Worm (Caenorhabditis elegans) whole organism, late embryonic: ENCODE measurements around the gene Y41D4B.17.
A peak's percentile ranks its signal among the peaks of the same experiment; 100 is the strongest.

Source experiments
- C08G9.2 ChIP-seq: sonication (generic microtip); optimal IDR thresholded peaks from 2 replicates; lab custom pipeline; 2016; ENCODE audit warnings: mild to moderate bottlenecking, missing genetic modification characterization, moderate library complexity, missing compliant biosample characterization
- T23F11.4 ChIP-seq: fragments of 200-800 bp; sonication (Bioruptor generic); optimal IDR thresholded peaks from 2 replicates; lab custom pipeline; 2018; ENCODE audit warnings: mild to moderate bottlenecking, missing genetic modification characterization, missing compliant biosample characterization
- hlh-30 ChIP-seq: sonication (generic microtip); optimal IDR thresholded peaks from 2 replicates; lab custom pipeline; 2017; ENCODE audit warnings: antibody characterized with exemption, missing genetic modification characterization, missing compliant biosample characterization; ENCODE audit not compliant: insufficient read depth
- nfya-1 ChIP-seq: sonication (generic microtip); optimal IDR thresholded peaks from 2 replicates; lab custom pipeline; 2017; ENCODE audit warnings: missing genetic modification characterization, mild to moderate bottlenecking, missing compliant biosample characterization, antibody characterized with exemption, moderate library complexity
- pha-4 ChIP-seq: fragments of 150-350 bp; optimal IDR thresholded peaks from 2 replicates; lab custom pipeline; 2018; ENCODE audit warnings: missing biosample characterization, missing genetic modification reagents, missing genetic modification characterization
- tbx-2 ChIP-seq: sonication (generic microtip); optimal IDR thresholded peaks from 2 replicates; lab custom pipeline; 2016; ENCODE audit warnings: missing genetic modification characterization, missing compliant biosample characterization

DNA sequence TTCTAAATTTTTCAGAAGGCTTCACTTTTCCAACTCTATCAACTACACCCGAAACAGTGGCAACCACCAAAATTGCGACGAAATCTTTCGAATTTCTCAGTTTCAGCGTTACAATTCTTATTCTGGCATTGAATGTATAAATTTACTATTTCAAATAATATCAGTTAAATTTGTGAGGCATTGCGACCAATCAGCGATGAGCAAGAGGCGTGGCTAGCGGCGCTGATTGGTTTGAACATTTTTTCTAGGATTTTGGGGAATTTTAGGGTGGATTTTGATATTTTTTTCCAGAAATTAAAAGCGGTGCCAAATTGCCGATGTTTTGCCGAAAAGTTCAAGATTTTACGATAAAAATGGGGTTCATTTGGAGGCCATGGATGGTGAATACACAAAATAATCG is 7.7 kb downstream of the Y41D4B.17 start:
- TF ChIP-seq nfya-1 (peak; percentile 96), pha-4 (tag; lab: Kevin White, UChicago) (no peak), tbx-2 (no peak), C08G9.2 (no peak), hlh-30 (tag; lab: Kevin White, UChicago) (no peak), T23F11.4 (GFP tag; lab: Kevin White, UChicago) (no peak)
